Worm (Caenorhabditis elegans) whole organism, mixed stage, embryonic: ENCODE data around the gene enol-1.

Source experiments
- blmp-1 ChIP-seq: fragments of 150-350 bp; optimal IDR thresholded peaks from 2 replicates; lab custom pipeline; 2014; ENCODE audit warnings: missing biosample characterization, missing genetic modification characterization
- elt-1 ChIP-seq: sonication (generic microtip); optimal IDR thresholded peaks from 2 replicates; lab custom pipeline; 2017; ENCODE audit warnings: missing genetic modification characterization, mild to moderate bottlenecking, missing compliant biosample characterization, antibody characterized with exemption, moderate library complexity, borderline replicate concordance; ENCODE audit not compliant: insufficient read depth
- mep-1 ChIP-seq: fragments of 150-350 bp; optimal IDR thresholded peaks from 2 replicates; lab custom pipeline; 2017; ENCODE audit warnings: missing biosample characterization, missing genetic modification reagents, missing genetic modification characterization, inconsistent platforms
- nhr-12 ChIP-seq: fragments of 150-350 bp; optimal IDR thresholded peaks from 2 replicates; lab custom pipeline; 2014; ENCODE audit warnings: missing biosample characterization, missing genetic modification characterization
- nhr-237 ChIP-seq: fragments of 150-350 bp; optimal IDR thresholded peaks from 2 replicates; lab custom pipeline; 2014; ENCODE audit warnings: missing biosample characterization, missing genetic modification characterization
- nhr-76 ChIP-seq: sonication (generic microtip); optimal IDR thresholded peaks from 2 replicates; lab custom pipeline; 2017; ENCODE audit warnings: missing biosample characterization, missing genetic modification characterization
- snpc-4 ChIP-seq: fragments of 150-350 bp; optimal IDR thresholded peaks from 2 replicates; lab custom pipeline; 2014; ENCODE audit warnings: missing biosample characterization, missing genetic modification characterization
- unc-39 ChIP-seq: fragments of 150-350 bp; optimal IDR thresholded peaks from 2 replicates; lab custom pipeline; 2014; ENCODE audit warnings: missing biosample characterization, missing genetic modification characterization
- ztf-11 ChIP-seq: fragments of 150-350 bp; optimal IDR thresholded peaks from 2 replicates; lab custom pipeline; 2014; ENCODE audit warnings: missing biosample characterization, missing genetic modification characterization

ce11 chrII:8896541-8896940, 34.3 kb upstream of the enol-1 start, which contains the start of gene lat-1:
- TF ChIP-seq snpc-4, result no peak
- TF ChIP-seq ztf-11, result no peak
- no peak for TF ChIP-seq nhr-12
- no peak for TF ChIP-seq mep-1 (tag; lab: Kevin White, UChicago)
- no peak for TF ChIP-seq elt-1
- TF ChIP-seq blmp-1 (tag; lab: Kevin White, UChicago), result no peak
- no peak for TF ChIP-seq nhr-76 (tag; lab: Kevin White, UChicago)
- TF ChIP-seq unc-39 (tag; lab: Kevin White, UChicago), result no peak
- TF ChIP-seq nhr-237, result no peak
